Fruit fly (Drosophila melanogaster): ENCODE measurements around the gene Polr2I.

Gene Polr2I

DNA sequence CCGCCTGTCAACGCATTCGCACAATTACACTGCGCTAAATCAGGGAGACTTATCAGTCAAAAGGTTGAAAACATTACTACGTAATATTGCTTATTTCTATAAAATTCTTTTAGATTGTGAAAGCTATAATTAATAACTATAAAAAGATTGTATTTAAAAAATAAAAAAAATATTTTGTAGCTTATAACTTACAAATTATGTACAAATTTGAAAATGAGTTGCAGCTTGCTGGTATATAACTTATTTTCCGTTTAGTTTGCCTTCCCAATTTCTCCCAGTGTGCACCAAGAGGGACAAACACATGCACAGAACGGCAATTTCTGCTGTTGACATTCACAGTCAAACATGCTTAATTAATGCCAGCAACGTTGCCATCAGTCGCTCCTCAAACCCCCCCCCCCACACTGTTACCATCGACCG lies 44.9 kb downstream of the Polr2I start:
- TF ChIP-seq EcR (GFP tag; optimal IDR thresholded peaks at IDR 0.05) (no peak), pan (optimal IDR thresholded peaks at IDR 0.05) (no peak), psq (optimal IDR thresholded peaks at IDR 0.05) (no peak), usp (GFP tag; optimal IDR thresholded peaks at IDR 0.05) (no peak), Dll (optimal IDR thresholded peaks at IDR 0.05) (no peak)

- TF ChIP-seq CG8478 (optimal IDR thresholded peaks at IDR 0.05): no peak
- no peak for TF ChIP-seq psq (optimal IDR thresholded peaks at IDR 0.05)
- no peak for TF ChIP-seq Dll (optimal IDR thresholded peaks at IDR 0.05)
- TF ChIP-seq usp (GFP tag; optimal IDR thresholded peaks at IDR 0.05): no peak
- TF ChIP-seq EcR (GFP tag; optimal IDR thresholded peaks at IDR 0.05): no peak
- no peak for TF ChIP-seq pan (optimal IDR thresholded peaks at IDR 0.05)
Measured at dm6 chr3R:14354599-14354998, 45.7 kb downstream of the Polr2I start.

DNA sequence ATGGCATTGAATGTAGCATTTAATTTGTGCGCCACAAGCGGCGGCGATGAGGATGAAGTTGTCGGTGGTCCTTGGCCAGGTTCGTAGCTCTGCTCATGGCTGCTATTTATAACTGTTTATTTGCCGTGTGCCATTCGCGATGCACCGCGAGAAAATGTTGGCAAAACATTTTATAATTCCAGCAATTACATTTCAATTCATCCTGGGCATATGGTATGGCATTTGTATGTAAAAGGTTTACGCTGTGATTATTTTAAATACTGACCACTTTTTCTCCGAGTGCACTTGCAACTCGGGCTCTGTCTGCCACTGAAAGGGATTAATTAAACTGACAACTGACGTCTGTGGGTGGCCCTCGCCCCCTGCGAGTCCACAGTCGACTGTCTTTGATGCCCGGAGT lies 47.7 kb downstream of the Polr2I start:
- TF ChIP-seq CG8478 (optimal IDR thresholded peaks at IDR 0.05) (no peak), psq (optimal IDR thresholded peaks at IDR 0.05) (no peak), EcR (GFP tag; optimal IDR thresholded peaks at IDR 0.05) (no peak), Dll (optimal IDR thresholded peaks at IDR 0.05) (no peak), usp (GFP tag; optimal IDR thresholded peaks at IDR 0.05) (no peak), pan (optimal IDR thresholded peaks at IDR 0.05) (no peak)

- TF ChIP-seq Dll (optimal IDR thresholded peaks at IDR 0.05) (no peak), CG8478 (optimal IDR thresholded peaks at IDR 0.05) (no peak), usp (GFP tag; optimal IDR thresholded peaks at IDR 0.05) (no peak), EcR (GFP tag; optimal IDR thresholded peaks at IDR 0.05) (no peak), pan (optimal IDR thresholded peaks at IDR 0.05) (no peak)
Measured at dm6 chr3R:14357405-14357804, 48.5 kb downstream of the Polr2I start.

Measured in whole organism.